Worm (Caenorhabditis elegans): ENCODE data around the gene F02A9.7.

The F02A9.7 gene

ce11 chrIII:9104060-9104459 is 28.6 kb upstream of the F02A9.7 start (continued):
- TF ChIP-seq lin-26 (GFP tag; IDR thresholded peaks at IDR 0.05), result peak; percentile 92
- peak; percentile 64 for TF ChIP-seq attf-3 (GFP tag; conservative IDR thresholded peaks at IDR 0.05)
- TF ChIP-seq egl-44 (GFP tag; IDR thresholded peaks at IDR 0.05), result peak; percentile 88
- peak; percentile 86 for TF ChIP-seq snpc-4 (GFP tag; optimal IDR thresholded peaks at IDR 0.05)
- TF ChIP-seq snpc-4 (tag; optimal IDR thresholded peaks at IDR 0.05), result peak; percentile 51 to 96 (median 88)
- no peak for TF ChIP-seq bed-2 (GFP tag; IDR thresholded peaks at IDR 0.05)
- TF ChIP-seq madf-3 (GFP tag; IDR thresholded peaks at IDR 0.05), result peak; percentile 59; the same call in 1 of the 2 replicates
- peak; percentile 83 for TF ChIP-seq nhr-90 (tag; optimal IDR thresholded peaks at IDR 0.05)
- TF ChIP-seq F49E8.2 (tag; optimal IDR thresholded peaks at IDR 0.05; ENCODE audit: insufficient read depth), result peak; percentile 40
- no peak for TF ChIP-seq B0035.1 (tag; optimal IDR thresholded peaks at IDR 0.05)
- TF ChIP-seq ceh-58 (GFP tag; IDR thresholded peaks at IDR 0.05), result no peak
- no peak for TF ChIP-seq nhr-120 (GFP tag; IDR thresholded peaks at IDR 0.05)
- no peak for TF ChIP-seq madf-10 (tag; optimal IDR thresholded peaks at IDR 0.05)
- TF ChIP-seq F22D6.2 (tag; optimal IDR thresholded peaks at IDR 0.05), result no peak
- no peak for TF ChIP-seq F55B11.4 (tag; optimal IDR thresholded peaks at IDR 0.05; ENCODE audit: borderline replicate concordance, insufficient read depth)
- TF ChIP-seq hmg-20 (GFP tag; IDR thresholded peaks at IDR 0.05), result peak; percentile 41; the same call in 1 of the 2 replicates
- no peak for TF ChIP-seq ceh-79 (tag; optimal IDR thresholded peaks at IDR 0.05)
- peak; percentile 76; the same call in 1 of the 2 replicates for TF ChIP-seq let-526 (GFP tag; IDR thresholded peaks at IDR 0.05)
- TF ChIP-seq fkh-3 (tag; optimal IDR thresholded peaks at IDR 0.05), result no peak
- TF ChIP-seq akir-1 (GFP tag; optimal IDR thresholded peaks at IDR 0.05), result no peak
- TF ChIP-seq let-607 (tag; optimal IDR thresholded peaks at IDR 0.05), result no peak
- TF ChIP-seq nhr-179 (tag; optimal IDR thresholded peaks at IDR 0.05), result no peak
- 0 out of 2 replicates have a peak, but pooled peaks have one; percentile 50 for TF ChIP-seq ztf-25 (GFP tag; IDR thresholded peaks at IDR 0.05)
- no peak for TF ChIP-seq gei-17 (GFP tag; optimal IDR thresholded peaks at IDR 0.05)
- TF ChIP-seq T07F8.4 (tag; optimal IDR thresholded peaks at IDR 0.05), result peak; percentile 56
- TF ChIP-seq mel-28 (tag; optimal IDR thresholded peaks at IDR 0.05; ENCODE audit: borderline replicate concordance), result no peak
- no peak for TF ChIP-seq attf-6 (GFP tag; IDR thresholded peaks at IDR 0.05)
- peak; percentile 68 for TF ChIP-seq rcor-1 (GFP tag; IDR thresholded peaks at IDR 0.05)
- TF ChIP-seq rpc-1 (optimal IDR thresholded peaks at IDR 0.05), result peak; percentile 74
- TF ChIP-seq rpc-1 (tag; optimal IDR thresholded peaks at IDR 0.05), result peak; percentile 80
- TF ChIP-seq pha-4 (tag; optimal IDR thresholded peaks at IDR 0.05), result no peak
- TF ChIP-seq ets-4 (GFP tag; optimal IDR thresholded peaks at IDR 0.05), result no peak
- no peak for TF ChIP-seq madf-8 (GFP tag; conservative IDR thresholded peaks at IDR 0.05)
- TF ChIP-seq lin-40 (tag; optimal IDR thresholded peaks at IDR 0.05), result no peak
- TF ChIP-seq lir-1 (GFP tag; conservative IDR thresholded peaks at IDR 0.05), result no peak
- 0 out of 2 replicates have a peak, but pooled peaks have one; percentile 7 for TF ChIP-seq Y67H2A.10 (GFP tag; conservative IDR thresholded peaks at IDR 0.05)
- peak; percentile 34 for TF ChIP-seq athp-1 (tag; optimal IDR thresholded peaks at IDR 0.05)
- TF ChIP-seq Y79H2A.3 (GFP tag; conservative IDR thresholded peaks at IDR 0.05), result 0 out of 2 replicates have a peak, but pooled peaks have one; percentile 57
- TF ChIP-seq F23B12.7 (tag; optimal IDR thresholded peaks at IDR 0.05; ENCODE audit: insufficient read depth), result peak; percentile 34
- no peak for TF ChIP-seq B0019.2 (GFP tag; conservative IDR thresholded peaks at IDR 0.05)
- peak; percentile 77 for TF ChIP-seq hmg-1.2 (GFP tag; IDR thresholded peaks at IDR 0.05)

Measured in whole organism, young adult.